ENCODE assay signal across 1 fruit fly cellular context in the genomic region with DNA sequence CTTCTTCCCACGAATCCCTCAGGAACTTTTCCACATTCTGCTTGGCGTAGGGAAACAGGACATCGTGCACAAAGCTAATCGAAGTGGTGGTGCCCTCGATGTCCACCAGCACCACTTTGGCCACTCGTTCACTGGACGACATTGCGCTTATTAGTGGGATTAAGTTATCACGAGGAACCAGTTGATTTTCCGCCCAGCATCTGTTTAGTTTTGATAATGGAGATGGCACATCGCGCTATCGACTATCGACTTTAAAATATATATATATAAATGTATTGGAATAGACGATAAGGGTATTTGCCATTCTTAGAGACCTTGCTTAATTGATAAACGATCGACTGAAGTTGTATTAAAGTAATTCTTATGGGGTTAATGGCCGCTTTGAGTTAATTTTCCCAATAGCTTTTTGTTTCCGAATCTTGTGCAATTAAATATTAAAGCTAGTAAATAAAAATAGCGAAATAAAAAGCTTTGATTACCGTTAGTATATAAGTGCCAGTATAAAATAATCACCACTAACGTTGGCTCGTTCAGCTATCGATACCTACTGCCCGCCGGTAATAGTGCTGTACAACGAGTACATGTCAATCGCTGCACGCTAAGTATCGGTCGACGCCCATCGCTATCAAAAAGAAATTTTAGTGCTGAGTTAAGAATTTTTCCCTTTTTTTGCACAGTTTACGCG.
TF ChIP-seq lines count a peak whose summit lies in the region.

A gene (minus strand): TSS at position 220 of the 685 bp plus-strand sequence.
A gene (plus strand): TSS at position 576 of the 685 bp plus-strand sequence.

TF ChIP-seq in whole organism, embryonic, 481 proteins besides CTCF, POLR2A, EP300 and RAD21 (continued from another document and continues in another):
- TF ChIP-seq psq (GFP tag; optimal IDR thresholded peaks at IDR 0.05; lab: Kevin White, UChicago): no peak
- peak; percentile 65 for TF ChIP-seq az2 (GFP tag; optimal IDR thresholded peaks at IDR 0.05; lab: Kevin White, UChicago)
- TF ChIP-seq dm (GFP tag; optimal IDR thresholded peaks at IDR 0.05; lab: Kevin White, UChicago): peak; percentile 14
- TF ChIP-seq Xbp1 (GFP tag; optimal IDR thresholded peaks at IDR 0.05; lab: Kevin White, UChicago): peak; percentile 69
- TF ChIP-seq fd64A (GFP tag; optimal IDR thresholded peaks at IDR 0.05; lab: Kevin White, UChicago): no peak
- TF ChIP-seq CG4820 (GFP tag; optimal IDR thresholded peaks at IDR 0.05; lab: Kevin White, UChicago): peak; percentile 65
- peak; percentile 35 for TF ChIP-seq CG3995 (GFP tag; optimal IDR thresholded peaks at IDR 0.05; lab: Kevin White, UChicago)
- no peak for TF ChIP-seq eyg (GFP tag; optimal IDR thresholded peaks at IDR 0.05; lab: Kevin White, UChicago)
- TF ChIP-seq CG33557 (GFP tag; optimal IDR thresholded peaks at IDR 0.05; lab: Kevin White, UChicago): peak; percentile 50
- no peak for TF ChIP-seq H2.0 (GFP tag; IDR thresholded peaks at IDR 0.05; lab: Robert Waterston, UW)
- TF ChIP-seq danr (GFP tag; IDR thresholded peaks at IDR 0.05; lab: Robert Waterston, UW): peak; percentile 45; the same call in 1 of the 2 replicates
- no peak for TF ChIP-seq sr (GFP tag; IDR thresholded peaks at IDR 0.05; lab: Robert Waterston, UW)
- TF ChIP-seq cwo (GFP tag; optimal IDR thresholded peaks at IDR 0.05; lab: Kevin White, UChicago): peak; percentile 52
- peak; percentile 81 for TF ChIP-seq HLH4C (GFP tag; IDR thresholded peaks at IDR 0.05; lab: Robert Waterston, UW; ENCODE audit: partially characterized antibody)
- peak; percentile 24 for TF ChIP-seq CG4282 (GFP tag; optimal IDR thresholded peaks at IDR 0.05; lab: Kevin White, UChicago)
- TF ChIP-seq Fer1 (GFP tag; optimal IDR thresholded peaks at IDR 0.05; lab: Kevin White, UChicago): peak; percentile 65
- TF ChIP-seq jigr1 (GFP tag; IDR thresholded peaks at IDR 0.05; lab: Robert Waterston, UW): no peak
- TF ChIP-seq CG5245 (GFP tag; optimal IDR thresholded peaks at IDR 0.05; lab: Kevin White, UChicago): peak; percentile 38
- TF ChIP-seq CG9876 (GFP tag; optimal IDR thresholded peaks at IDR 0.05; lab: Kevin White, UChicago): peak; percentile 11
- peak; percentile 46 for TF ChIP-seq CG10366 (GFP tag; IDR thresholded peaks at IDR 0.05; lab: Robert Waterston, UW)
- TF ChIP-seq grau (tag; optimal IDR thresholded peaks at IDR 0.05; lab: Kevin White, UChicago): peak; percentile 65
- peak; percentile 5 for TF ChIP-seq gro (GFP tag; optimal IDR thresholded peaks at IDR 0.05; lab: Kevin White, UChicago)
- TF ChIP-seq croc (GFP tag; conservative IDR thresholded peaks at IDR 0.05; lab: Robert Waterston, UW): no peak
- TF ChIP-seq Vsx1 (GFP tag; optimal IDR thresholded peaks at IDR 0.05; lab: Kevin White, UChicago): peak; percentile 50
- TF ChIP-seq CG4360 (GFP tag; IDR thresholded peaks at IDR 0.05; lab: Robert Waterston, UW): no peak
- no peak for TF ChIP-seq CG32767 (GFP tag; IDR thresholded peaks at IDR 0.05; lab: Robert Waterston, UW)
- 0 out of 2 replicates have a peak, but pooled peaks have one; percentile 39 for TF ChIP-seq CG6272 (GFP tag; IDR thresholded peaks at IDR 0.05; lab: Robert Waterston, UW)
- TF ChIP-seq hkb (optimal IDR thresholded peaks at IDR 0.05; lab: Kevin White, UChicago): no peak
- TF ChIP-seq hkb (GFP tag; IDR thresholded peaks at IDR 0.05; lab: Robert Waterston, UW): no peak; the same call in 1 of the 2 replicates
- TF ChIP-seq gt (GFP tag; IDR thresholded peaks at IDR 0.05; lab: Robert Waterston, UW): no peak
- TF ChIP-seq ash1 (GFP tag; optimal IDR thresholded peaks at IDR 0.05; lab: Kevin White, UChicago): no peak
- TF ChIP-seq pnt (GFP tag; optimal IDR thresholded peaks at IDR 0.05; lab: Kevin White, UChicago): peak; percentile 6
- TF ChIP-seq sima (GFP tag; optimal IDR thresholded peaks at IDR 0.05; lab: Kevin White, UChicago): no peak
- TF ChIP-seq sob (GFP tag; IDR thresholded peaks at IDR 0.05; lab: Robert Waterston, UW): 0 out of 2 replicates have a peak, but pooled peaks have one; percentile 42
- peak; percentile 79 for TF ChIP-seq lilli (GFP tag; optimal IDR thresholded peaks at IDR 0.05; lab: Kevin White, UChicago)
- peak; percentile 65 for TF ChIP-seq CG32532 (GFP tag; IDR thresholded peaks at IDR 0.05; lab: Robert Waterston, UW)
- TF ChIP-seq CG7786 (GFP tag; optimal IDR thresholded peaks at IDR 0.05; lab: Kevin White, UChicago): peak; percentile 51
- TF ChIP-seq CG9437 (GFP tag; optimal IDR thresholded peaks at IDR 0.05; lab: Kevin White, UChicago): peak; percentile 61
- TF ChIP-seq HHEX (GFP tag; optimal IDR thresholded peaks at IDR 0.05; lab: Kevin White, UChicago): peak; percentile 48
- TF ChIP-seq CG14965 (GFP tag; optimal IDR thresholded peaks at IDR 0.05; lab: Kevin White, UChicago; ENCODE audit: borderline replicate concordance): no peak
- TF ChIP-seq ham (GFP tag; IDR thresholded peaks at IDR 0.05; lab: Robert Waterston, UW): no peak
- no peak for TF ChIP-seq sc (optimal IDR thresholded peaks at IDR 0.05; lab: Kevin White, UChicago)
- TF ChIP-seq sc (GFP tag; optimal IDR thresholded peaks at IDR 0.05; lab: Kevin White, UChicago): peak; percentile 14
- no peak for TF ChIP-seq Atf6 (GFP tag; IDR thresholded peaks at IDR 0.05; lab: Robert Waterston, UW)
- no peak for TF ChIP-seq CG5953 (GFP tag; IDR thresholded peaks at IDR 0.05; lab: Robert Waterston, UW)
- TF ChIP-seq dan (GFP tag; IDR thresholded peaks at IDR 0.05; lab: Robert Waterston, UW): no peak
- TF ChIP-seq ATbp (GFP tag; optimal IDR thresholded peaks at IDR 0.05; lab: Kevin White, UChicago): no peak
- peak; percentile 71 for TF ChIP-seq CG13624 (GFP tag; optimal IDR thresholded peaks at IDR 0.05; lab: Kevin White, UChicago)
- no peak for TF ChIP-seq grn (GFP tag; optimal IDR thresholded peaks at IDR 0.05; lab: Kevin White, UChicago)
- peak; percentile 64 for TF ChIP-seq Rfx (GFP tag; IDR thresholded peaks at IDR 0.05; lab: Robert Waterston, UW)
- TF ChIP-seq zf30C (GFP tag; optimal IDR thresholded peaks at IDR 0.05; lab: Kevin White, UChicago): no peak
- peak; percentile 54 for TF ChIP-seq Camta (GFP tag; optimal IDR thresholded peaks at IDR 0.05; lab: Kevin White, UChicago)
- peak; percentile 56 for TF ChIP-seq fd3F (GFP tag; optimal IDR thresholded peaks at IDR 0.05; lab: Kevin White, UChicago)
- TF ChIP-seq CG7839 (tag; optimal IDR thresholded peaks at IDR 0.05; lab: Kevin White, UChicago): peak; percentile 62
- no peak for TF ChIP-seq bowl (GFP tag; IDR thresholded peaks at IDR 0.05; lab: Robert Waterston, UW)
- no peak for TF ChIP-seq Nf-YB (GFP tag; optimal IDR thresholded peaks at IDR 0.05; lab: Kevin White, UChicago)
- peak; percentile 71; the same call in 1 of the 2 replicates for TF ChIP-seq unc-4 (GFP tag; IDR thresholded peaks at IDR 0.05; lab: Robert Waterston, UW; ENCODE audit: partially characterized antibody)
- peak; percentile 15 for TF ChIP-seq CG6854 (GFP tag; optimal IDR thresholded peaks at IDR 0.05; lab: Kevin White, UChicago)
- TF ChIP-seq tin (GFP tag; optimal IDR thresholded peaks at IDR 0.05; lab: Kevin White, UChicago): peak; percentile 69
- TF ChIP-seq her (GFP tag; optimal IDR thresholded peaks at IDR 0.05; lab: Kevin White, UChicago): peak; percentile 36
- TF ChIP-seq Ada2b (GFP tag; IDR thresholded peaks at IDR 0.05; lab: Robert Waterston, UW): peak; percentile 31
- TF ChIP-seq CG11456 (GFP tag; IDR thresholded peaks at IDR 0.05; lab: Robert Waterston, UW): peak; percentile 63; the same call in 1 of the 3 replicates
- TF ChIP-seq CG1647 (GFP tag; optimal IDR thresholded peaks at IDR 0.05; lab: Kevin White, UChicago): no peak
- TF ChIP-seq CG4404 (GFP tag; IDR thresholded peaks at IDR 0.05; lab: Robert Waterston, UW): peak; percentile 54; the same call in 1 of the 2 replicates
- TF ChIP-seq Taf1 (GFP tag; IDR thresholded peaks at IDR 0.05; lab: Robert Waterston, UW): no peak
- TF ChIP-seq CG11093 (GFP tag; IDR thresholded peaks at IDR 0.05; lab: Robert Waterston, UW): peak; percentile 54; the same call in 1 of the 3 replicates
- peak; percentile 57 for TF ChIP-seq CG12104 (GFP tag; optimal IDR thresholded peaks at IDR 0.05; lab: Kevin White, UChicago)
- TF ChIP-seq CG9817 (tag; optimal IDR thresholded peaks at IDR 0.05; lab: Kevin White, UChicago): peak; percentile 70
- peak; percentile 19 for TF ChIP-seq CG8290 (GFP tag; optimal IDR thresholded peaks at IDR 0.05; lab: Kevin White, UChicago)
- TF ChIP-seq CG8290 (tag; optimal IDR thresholded peaks at IDR 0.05; lab: Kevin White, UChicago): peak in 1 of 2 experiments; percentile 43
- TF ChIP-seq CG6813 (GFP tag; optimal IDR thresholded peaks at IDR 0.05; lab: Kevin White, UChicago): no peak
- no peak for TF ChIP-seq CG3726 (GFP tag; IDR thresholded peaks at IDR 0.05; lab: Robert Waterston, UW)
- TF ChIP-seq disco-r (GFP tag; optimal IDR thresholded peaks at IDR 0.05; lab: Kevin White, UChicago): no peak
- no peak for TF ChIP-seq toy (GFP tag; IDR thresholded peaks at IDR 0.05; lab: Robert Waterston, UW)
- peak; percentile 61 for TF ChIP-seq dmrt99B (tag; optimal IDR thresholded peaks at IDR 0.05; lab: Kevin White, UChicago)
- peak; percentile 39; the same call in 1 of the 3 replicates for TF ChIP-seq zen2 (GFP tag; IDR thresholded peaks at IDR 0.05; lab: Robert Waterston, UW; ENCODE audit: partially characterized antibody)
- no peak for TF ChIP-seq HLHmδ (GFP tag; optimal IDR thresholded peaks at IDR 0.05; lab: Kevin White, UChicago)
- TF ChIP-seq kni (GFP tag; optimal IDR thresholded peaks at IDR 0.05; lab: Kevin White, UChicago): no peak
- peak; percentile 59 for TF ChIP-seq klu (GFP tag; IDR thresholded peaks at IDR 0.05; lab: Robert Waterston, UW)
- TF ChIP-seq bcd (GFP tag; optimal IDR thresholded peaks at IDR 0.05; lab: Kevin White, UChicago): peak; percentile 61
- peak; percentile 35 for TF ChIP-seq CG9797 (GFP tag; optimal IDR thresholded peaks at IDR 0.05; lab: Kevin White, UChicago)
- TF ChIP-seq cas (GFP tag; IDR thresholded peaks at IDR 0.05; lab: Robert Waterston, UW): no peak
- TF ChIP-seq inv (GFP tag; IDR thresholded peaks at IDR 0.05; lab: Robert Waterston, UW; ENCODE audit: partially characterized antibody): peak; percentile 78
- TF ChIP-seq CG7745 (tag; optimal IDR thresholded peaks at IDR 0.05; lab: Kevin White, UChicago): no peak
- peak; percentile 57 for TF ChIP-seq CG3847 (GFP tag; IDR thresholded peaks at IDR 0.05; lab: Robert Waterston, UW)
- peak; percentile 69 for TF ChIP-seq CG2116 (GFP tag; optimal IDR thresholded peaks at IDR 0.05; lab: Kevin White, UChicago)
- TF ChIP-seq CG18764 (GFP tag; optimal IDR thresholded peaks at IDR 0.05; lab: Kevin White, UChicago): peak; percentile 18
- TF ChIP-seq Dll (GFP tag; IDR thresholded peaks at IDR 0.05; lab: Robert Waterston, UW; ENCODE audit: partially characterized antibody): peak; percentile 83
- TF ChIP-seq CG10543 (GFP tag; optimal IDR thresholded peaks at IDR 0.05; lab: Kevin White, UChicago): peak; percentile 75
- no peak for TF ChIP-seq CG10431 (GFP tag; optimal IDR thresholded peaks at IDR 0.05; lab: Kevin White, UChicago)
- peak; percentile 13 for TF ChIP-seq CG8359 (GFP tag; optimal IDR thresholded peaks at IDR 0.05; lab: Kevin White, UChicago; ENCODE audit: borderline replicate concordance)
- peak; percentile 72 for TF ChIP-seq phol (tag; optimal IDR thresholded peaks at IDR 0.05; lab: Kevin White, UChicago)
- TF ChIP-seq mld (GFP tag; IDR thresholded peaks at IDR 0.05; lab: Robert Waterston, UW; ENCODE audit: partially characterized antibody): peak; percentile 48; the same call in 1 of the 3 replicates
- TF ChIP-seq CG17568 (GFP tag; optimal IDR thresholded peaks at IDR 0.05; lab: Kevin White, UChicago): no peak
- peak; percentile 64 for TF ChIP-seq CG12391 (tag; optimal IDR thresholded peaks at IDR 0.05; lab: Kevin White, UChicago)
- TF ChIP-seq twi (tag; optimal IDR thresholded peaks at IDR 0.05; lab: Kevin White, UChicago): peak; percentile 45
- TF ChIP-seq schlank (tag; optimal IDR thresholded peaks at IDR 0.05; lab: Kevin White, UChicago): no peak
- peak; percentile 22 for TF ChIP-seq CG16815 (GFP tag; optimal IDR thresholded peaks at IDR 0.05; lab: Kevin White, UChicago)
- TF ChIP-seq Max (GFP tag; optimal IDR thresholded peaks at IDR 0.05; lab: Kevin White, UChicago): peak; percentile 66
- TF ChIP-seq CG2678 (tag; optimal IDR thresholded peaks at IDR 0.05; lab: Kevin White, UChicago): peak; percentile 79
- TF ChIP-seq dpn (GFP tag; optimal IDR thresholded peaks at IDR 0.05; lab: Kevin White, UChicago): peak; percentile 64 to 71
- TF ChIP-seq H15 (GFP tag; IDR thresholded peaks at IDR 0.05; lab: Robert Waterston, UW): no peak
- peak; percentile 66 for TF ChIP-seq CG4424 (GFP tag; optimal IDR thresholded peaks at IDR 0.05; lab: Kevin White, UChicago)
- peak; percentile 40 for TF ChIP-seq gcm2 (GFP tag; optimal IDR thresholded peaks at IDR 0.05; lab: Kevin White, UChicago)
- TF ChIP-seq tll (GFP tag; optimal IDR thresholded peaks at IDR 0.05; lab: Kevin White, UChicago): no peak
- TF ChIP-seq ken (GFP tag; IDR thresholded peaks at IDR 0.05; lab: Robert Waterston, UW): peak; percentile 49; the same call in 1 of the 3 replicates
- peak; percentile 84; the same call in 2 of the 4 replicates for TF ChIP-seq chinmo (GFP tag; IDR thresholded peaks at IDR 0.05; lab: Robert Waterston, UW; ENCODE audit: partially characterized antibody)
- TF ChIP-seq CG9727 (GFP tag; optimal IDR thresholded peaks at IDR 0.05; lab: Kevin White, UChicago): peak; percentile 67
- TF ChIP-seq Scr (GFP tag; IDR thresholded peaks at IDR 0.05; lab: Robert Waterston, UW; ENCODE audit: partially characterized antibody): peak; percentile 84
- TF ChIP-seq CG17802 (tag; optimal IDR thresholded peaks at IDR 0.05; lab: Kevin White, UChicago): no peak
- no peak for TF ChIP-seq Neu2 (GFP tag; optimal IDR thresholded peaks at IDR 0.05; lab: Kevin White, UChicago; ENCODE audit: borderline replicate concordance)
- peak; percentile 22 for TF ChIP-seq Deaf1 (tag; optimal IDR thresholded peaks at IDR 0.05; lab: Kevin White, UChicago)
- TF ChIP-seq luna (GFP tag; optimal IDR thresholded peaks at IDR 0.05; lab: Kevin White, UChicago): no peak
- peak; percentile 95 for TF ChIP-seq Ets65A (GFP tag; lab: Kevin White, UChicago)
- peak; percentile 47 for TF ChIP-seq hbn (GFP tag; IDR thresholded peaks at IDR 0.05; lab: Robert Waterston, UW; ENCODE audit: partially characterized antibody)
- TF ChIP-seq Dip2 (GFP tag; IDR thresholded peaks at IDR 0.05; lab: Robert Waterston, UW): no peak
- TF ChIP-seq fd102C (GFP tag; optimal IDR thresholded peaks at IDR 0.05; lab: Kevin White, UChicago): no peak
- TF ChIP-seq Stat92E (GFP tag; optimal IDR thresholded peaks at IDR 0.05; lab: Kevin White, UChicago): no peak
- peak; percentile 47 for TF ChIP-seq BtbVII (GFP tag; optimal IDR thresholded peaks at IDR 0.05; lab: Kevin White, UChicago)
- TF ChIP-seq Hr51 (GFP tag; optimal IDR thresholded peaks at IDR 0.05; lab: Kevin White, UChicago): peak; percentile 40 to 57
